Fruit fly (Drosophila melanogaster) Kc167 (cell line): Measurements from ENCODE around the gene CG16854.

Experiments
- Myc ChIP-seq: fragments of >200 bp; optimal IDR thresholded peaks from 2 replicates; lab custom pipeline; 2017; ENCODE audit warnings: missing external identifiers
- Sin3A ChIP-seq: fragments of >200 bp; optimal IDR thresholded peaks from 2 replicates; lab custom pipeline; 2018; ENCODE audit warnings: missing external identifiers
- h ChIP-seq: fragments of >200 bp; optimal IDR thresholded peaks from 3 replicates; lab custom pipeline; 2018; ENCODE audit warnings: missing external identifiers
- insv ChIP-seq: fragments of >200 bp; optimal IDR thresholded peaks from 3 replicates; lab custom pipeline; 2018; ENCODE audit warnings: missing external identifiers
- psq ChIP-seq: fragments of >200 bp; optimal IDR thresholded peaks from 2 replicates; lab custom pipeline; 2017; ENCODE audit warnings: missing external identifiers
- ttk ChIP-seq: sonication (Bioruptor generic); optimal IDR thresholded peaks from 2 replicates; lab custom pipeline; 2017; ENCODE audit warnings: missing external identifiers

CG16854 gene

dm6 chr2L:11086357-11086924 is at the start of gene CG16854:
TSS of gene CG16854 (plus strand) at chr2L:11086721.
- no peak for TF ChIP-seq insv (lab: Kevin White, UChicago)
- TF ChIP-seq ttk (lab: Kevin White, UChicago): no peak
- no peak for TF ChIP-seq Sin3A (lab: Kevin White, UChicago)
- no peak for TF ChIP-seq Myc (lab: Kevin White, UChicago)
- no peak for TF ChIP-seq psq (lab: Kevin White, UChicago)
- no peak for TF ChIP-seq h (lab: Kevin White, UChicago)

- TF ChIP-seq h (lab: Kevin White, UChicago) (no peak), Myc (lab: Kevin White, UChicago) (no peak), insv (lab: Kevin White, UChicago) (no peak), Sin3A (lab: Kevin White, UChicago) (no peak), ttk (lab: Kevin White, UChicago) (no peak), psq (lab: Kevin White, UChicago) (no peak)
Observed at dm6 chr2L:11037583-11038517, 48.7 kb upstream of the CG16854 start.

- TF ChIP-seq Myc (lab: Kevin White, UChicago): no peak
- no peak for TF ChIP-seq h (lab: Kevin White, UChicago)
- no peak for TF ChIP-seq Sin3A (lab: Kevin White, UChicago)
- TF ChIP-seq ttk (lab: Kevin White, UChicago): no peak
- no peak for TF ChIP-seq insv (lab: Kevin White, UChicago)
- no peak for TF ChIP-seq psq (lab: Kevin White, UChicago)
Observed at dm6 chr2L:11038918-11039317, 47.6 kb upstream of the CG16854 start.

- TF ChIP-seq h (lab: Kevin White, UChicago) (no peak), psq (lab: Kevin White, UChicago) (no peak), Sin3A (lab: Kevin White, UChicago) (no peak), insv (lab: Kevin White, UChicago) (no peak), Myc (lab: Kevin White, UChicago) (no peak), ttk (lab: Kevin White, UChicago) (no peak)
Observed at dm6 chr2L:11039548-11040144, 46.9 kb upstream of the CG16854 start.

- no peak for TF ChIP-seq Sin3A (lab: Kevin White, UChicago)
Observed at dm6 chr2L:11041074-11041473, 45.4 kb upstream of the CG16854 start.

- TF ChIP-seq h (lab: Kevin White, UChicago): no peak
Observed at dm6 chr2L:11041785-11042184, 44.7 kb upstream of the CG16854 start.

dm6 chr2L:11044678-11045466 is 41.6 kb upstream of the CG16854 start:
- TF ChIP-seq insv (lab: Kevin White, UChicago) (no peak), psq (lab: Kevin White, UChicago) (no peak), ttk (lab: Kevin White, UChicago) (no peak), Myc (lab: Kevin White, UChicago) (no peak), h (lab: Kevin White, UChicago) (no peak), Sin3A (lab: Kevin White, UChicago) (no peak)

- TF ChIP-seq ttk (lab: Kevin White, UChicago): no peak
- no peak for TF ChIP-seq psq (lab: Kevin White, UChicago)
- TF ChIP-seq Myc (lab: Kevin White, UChicago): no peak
Observed at dm6 chr2L:11045467-11045914, 41.0 kb upstream of the CG16854 start.

- TF ChIP-seq ttk (lab: Kevin White, UChicago) (no peak), psq (lab: Kevin White, UChicago) (no peak), h (lab: Kevin White, UChicago) (no peak), Myc (lab: Kevin White, UChicago) (no peak), Sin3A (lab: Kevin White, UChicago) (no peak), insv (lab: Kevin White, UChicago) (no peak)
Observed at dm6 chr2L:11046051-11046450, 40.5 kb upstream of the CG16854 start.

dm6 chr2L:11048307-11048706 is 38.2 kb upstream of the CG16854 start:
- TF ChIP-seq ttk (lab: Kevin White, UChicago): no peak
- no peak for TF ChIP-seq Myc (lab: Kevin White, UChicago)
- TF ChIP-seq Sin3A (lab: Kevin White, UChicago): no peak
- no peak for TF ChIP-seq insv (lab: Kevin White, UChicago)
- TF ChIP-seq psq (lab: Kevin White, UChicago): no peak
- no peak for TF ChIP-seq h (lab: Kevin White, UChicago)

- no peak for TF ChIP-seq h (lab: Kevin White, UChicago)
- TF ChIP-seq Sin3A (lab: Kevin White, UChicago): no peak
- no peak for TF ChIP-seq insv (lab: Kevin White, UChicago)
- TF ChIP-seq Myc (lab: Kevin White, UChicago): no peak
- TF ChIP-seq ttk (lab: Kevin White, UChicago): no peak
Observed at dm6 chr2L:11049723-11050122, 36.8 kb upstream of the CG16854 start.
